Worm (Caenorhabditis elegans) whole organism, midembryonic: Measurements from ENCODE around the gene cpin-1.

Experiments used
- flt-1 ChIP-seq: fragments of 200-800 bp; sonication (Bioruptor generic); IDR thresholded peaks from 2 replicates; pipeline ENCODE4 v1.3.6; 2022; ENCODE audit warnings: missing genetic modification characterization, missing compliant biosample characterization
- klf-2 ChIP-seq: fragments of 200-800 bp; sonication (Bioruptor generic); conservative IDR thresholded peaks from 2 replicates; pipeline ENCODE4 v1.3.6; 2022; ENCODE audit warnings: missing genetic modification reagents, missing genetic modification characterization, missing compliant biosample characterization
- med-1 ChIP-seq: sonication (generic microtip); optimal IDR thresholded peaks from 2 replicates; lab custom pipeline; 2017; ENCODE audit warnings: missing genetic modification characterization, mild to moderate bottlenecking, missing compliant biosample characterization, antibody characterized with exemption, missing genetic modification reagents; ENCODE audit not compliant: insufficient read depth
- ref-1 ChIP-seq: fragments of 200-800 bp; sonication (Bioruptor generic); conservative IDR thresholded peaks from 2 replicates; pipeline ENCODE4 v1.3.6; 2022; ENCODE audit warnings: missing genetic modification reagents, missing genetic modification characterization, missing compliant biosample characterization
- tab-1 ChIP-seq: fragments of 200-800 bp; sonication (Bioruptor generic); IDR thresholded peaks from 2 replicates; pipeline ENCODE4 v1.3.6; 2022; ENCODE audit warnings: missing genetic modification characterization, missing compliant biosample characterization
- ztf-29 ChIP-seq: fragments of 200-800 bp; sonication (Bioruptor generic); IDR thresholded peaks from 2 replicates; pipeline ENCODE4 v1.3.6; 2022; ENCODE audit warnings: missing genetic modification reagents, missing genetic modification characterization, missing compliant biosample characterization

ce11 chrIV:9450375-9450774, at the start of gene cpin-1:
- TF ChIP-seq tab-1 (no peak), flt-1 (GFP tag; lab: Robert Waterston, UW) (no peak), ztf-29 (GFP tag; lab: Robert Waterston, UW) (no peak), med-1 (GFP tag; lab: Kevin White, UChicago) (no peak), ref-1 (no peak), klf-2 (GFP tag; lab: Robert Waterston, UW) (no peak)
